Worm (Caenorhabditis elegans): ENCODE results near the gene rps-13.

DNA sequence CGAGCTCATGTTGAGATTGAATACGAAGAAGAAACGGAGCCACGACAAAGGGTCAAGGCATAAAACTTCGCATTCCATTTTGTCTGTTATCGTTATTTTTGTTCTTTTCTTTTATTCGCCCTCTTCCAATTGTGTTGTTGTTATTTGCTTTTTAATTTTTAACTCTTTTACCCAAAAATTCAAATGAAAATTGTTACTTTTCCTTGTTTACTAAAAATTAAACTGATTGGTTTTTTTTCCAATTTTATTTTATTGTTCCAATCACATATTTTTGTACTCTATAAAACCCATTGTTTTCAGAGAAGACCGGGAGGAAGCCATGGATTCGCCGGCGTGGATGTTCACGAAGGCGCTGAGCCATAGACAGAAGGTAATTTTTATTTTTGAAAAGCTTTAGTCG lies 5.7 kb upstream of the rps-13 start, which contains the start of gene C16A3.5:
- TF ChIP-seq W03F9.2 (tag; optimal IDR thresholded peaks at IDR 0.05) (no peak), him-1 (tag; optimal IDR thresholded peaks at IDR 0.05) (no peak)

Measured in whole organism, L4/young adult.